Fruit fly (Drosophila melanogaster): ENCODE measurements around the gene CG17726.
A peak's percentile ranks its signal among the peaks of the same experiment; 100 is the strongest.

DNA sequence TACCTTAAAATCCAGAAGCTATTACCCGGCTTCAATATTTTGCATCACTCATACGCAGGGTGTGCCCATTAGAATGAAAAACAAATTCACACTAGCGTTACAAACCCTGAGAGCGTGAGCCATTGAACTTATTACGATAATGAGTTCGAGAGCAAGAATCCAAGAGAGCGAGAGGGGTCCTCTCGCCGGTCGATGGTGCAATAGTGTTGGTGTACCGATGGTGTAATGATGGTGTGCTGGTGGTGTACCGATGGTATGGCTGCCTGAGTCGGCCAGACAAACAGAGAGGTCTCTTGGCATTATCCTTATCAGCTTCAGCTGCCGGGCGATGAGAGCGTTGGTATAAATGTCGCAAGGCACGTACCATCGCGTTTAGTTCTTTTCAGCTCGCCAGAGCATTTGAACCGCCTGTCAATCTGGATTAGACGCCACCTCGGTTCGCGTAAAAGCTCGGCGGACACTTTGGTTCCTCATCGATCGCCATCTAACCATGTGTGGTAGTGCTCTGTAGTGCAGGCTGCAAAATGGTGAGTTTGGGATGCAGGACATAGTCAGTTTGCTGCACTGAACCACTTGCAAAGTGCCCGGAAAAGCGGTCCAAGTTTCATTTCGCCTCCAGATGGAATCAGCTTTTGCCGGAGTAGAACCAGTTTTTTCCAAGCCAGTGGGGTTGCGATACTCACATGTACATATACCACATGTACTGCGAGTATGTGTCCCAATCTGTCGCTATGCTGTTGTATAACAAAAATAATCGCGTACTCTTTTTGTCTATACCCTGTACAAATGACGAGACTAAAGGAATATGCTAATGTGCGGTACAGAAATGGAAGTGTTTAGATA, 26.3 kb upstream of the CG17726 start:
- TF ChIP-seq Dll (optimal IDR thresholded peaks at IDR 0.05) (no peak), usp (GFP tag; optimal IDR thresholded peaks at IDR 0.05) (no peak), pan (optimal IDR thresholded peaks at IDR 0.05) (no peak), EcR (GFP tag; optimal IDR thresholded peaks at IDR 0.05) (peak in 1 of 2 experiments; percentile 74), CG8478 (optimal IDR thresholded peaks at IDR 0.05) (no peak), psq (optimal IDR thresholded peaks at IDR 0.05) (no peak)

All from whole organism.